Worm (Caenorhabditis elegans) whole organism, L1 larva: ENCODE data around the gene gpa-3.
A peak's percentile ranks its signal among the peaks of the same experiment; 100 is the strongest.

ENCODE experiments used
- ceh-90 ChIP-seq: sonication (generic microtip); optimal IDR thresholded peaks from 2 replicates; lab custom pipeline; 2016; ENCODE audit warnings: missing genetic modification characterization, missing compliant biosample characterization
- efl-1 ChIP-seq, 4 experiments: fragments of 150-350 bp; optimal IDR thresholded peaks in 3 of 4; peaks in 1 of 4; 1 replicate in 1 of 4; 2 replicates in 3 of 4; lab custom pipeline; 2014; ENCODE audit warnings: missing biosample characterization in 2 of 4, missing genetic modification characterization in 2 of 4, missing genetic modification reagents in 2 of 4
- elt-2 ChIP-seq: sonication (generic microtip); optimal IDR thresholded peaks from 2 replicates; lab custom pipeline; 2016; ENCODE audit warnings: missing genetic modification characterization, mild to moderate bottlenecking, inconsistent platforms, missing compliant biosample characterization, missing genetic modification reagents
- lin-14 ChIP-seq: fragments of 200-800 bp; sonication (Bioruptor generic); optimal IDR thresholded peaks from 2 replicates; lab custom pipeline; 2018; ENCODE audit warnings: mild to moderate bottlenecking, missing genetic modification characterization, moderate library complexity, missing compliant biosample characterization
- mdl-1 ChIP-seq, 2 experiments: fragments of 150-350 bp; optimal IDR thresholded peaks; 2 replicates each; lab custom pipeline; 2014 to 2017; ENCODE audit warnings: missing biosample characterization in 2 of 2, missing genetic modification characterization in 2 of 2, inconsistent platforms in 1 of 2
- nhr-237 ChIP-seq: fragments of 150-350 bp; optimal IDR thresholded peaks from 2 replicates; lab custom pipeline; 2014; ENCODE audit warnings: missing biosample characterization, missing genetic modification characterization
- zag-1 ChIP-seq: fragments of 150-350 bp; optimal IDR thresholded peaks from 2 replicates; lab custom pipeline; 2014; ENCODE audit warnings: missing biosample characterization, missing genetic modification characterization
- zip-4 ChIP-seq: fragments of 200-800 bp; sonication (Bioruptor generic); optimal IDR thresholded peaks from 2 replicates; lab custom pipeline; 2018; ENCODE audit warnings: mild to moderate bottlenecking, missing genetic modification characterization, moderate library complexity, missing compliant biosample characterization

DNA sequence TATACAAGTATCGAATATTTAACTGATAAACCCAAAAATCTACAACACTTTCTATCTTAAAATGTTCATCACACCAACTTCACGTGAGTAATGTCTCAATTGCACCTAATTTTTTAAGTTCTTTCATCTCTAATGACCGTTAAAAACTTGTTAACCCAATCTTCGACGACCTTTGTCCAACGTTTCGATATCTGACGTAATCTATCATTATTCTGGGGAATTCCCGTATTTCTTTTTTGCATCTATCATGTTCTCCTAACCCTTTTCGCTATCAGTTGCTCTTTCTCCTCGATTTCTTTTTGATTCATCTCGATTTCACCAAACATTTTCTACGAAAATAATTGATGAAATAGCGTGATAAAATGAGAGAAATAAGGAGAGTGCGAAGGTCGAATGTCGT is 31.9 kb downstream of the gpa-3 start:
- no peak for TF ChIP-seq nhr-237 (tag; lab: Kevin White, UChicago)
- TF ChIP-seq ceh-90 (tag; lab: Kevin White, UChicago): no peak
- TF ChIP-seq lin-14: peak; percentile 45
- no peak for TF ChIP-seq efl-1 (optimal IDR thresholded peaks at IDR 0.05; lab: Kevin White, UChicago)
- no peak for TF ChIP-seq efl-1 (GFP tag; optimal IDR thresholded peaks at IDR 0.05 in 1 of 2; lab: Kevin White, UChicago)
- TF ChIP-seq mdl-1 (tag; optimal IDR thresholded peaks at IDR 0.05; lab: Kevin White, UChicago): no peak
- no peak for TF ChIP-seq zag-1 (tag; lab: Kevin White, UChicago)
- no peak for TF ChIP-seq zip-4 (GFP tag; lab: Kevin White, UChicago)
- peak; percentile 23 for TF ChIP-seq elt-2
